Worm (Caenorhabditis elegans) whole organism, L1 larva: Measurements from ENCODE around the gene ZK1098.2.
A peak's percentile ranks its signal among the peaks of the same experiment; 100 is the strongest.

ENCODE experiments used
- C04F5.9 ChIP-seq: sonication (generic microtip); optimal IDR thresholded peaks from 2 replicates; lab custom pipeline; 2016; ENCODE audit warnings: missing genetic modification characterization, missing compliant biosample characterization
- C16A3.4 ChIP-seq: fragments of 150-350 bp; optimal IDR thresholded peaks from 2 replicates; lab custom pipeline; 2014; ENCODE audit warnings: missing biosample characterization, missing genetic modification characterization
- F16B12.6 ChIP-seq: fragments of 150-350 bp; optimal IDR thresholded peaks from 2 replicates; lab custom pipeline; 2014; ENCODE audit warnings: missing biosample characterization, missing genetic modification characterization
- aha-1 ChIP-seq: fragments of 150-350 bp; optimal IDR thresholded peaks from 2 replicates; lab custom pipeline; 2014; ENCODE audit warnings: missing biosample characterization, missing genetic modification characterization
- ama-1 ChIP-seq: fragments of 150-350 bp; optimal IDR thresholded peaks from 2 replicates; lab custom pipeline; 2014
- blmp-1 ChIP-seq: fragments of 150-350 bp; optimal IDR thresholded peaks from 2 replicates; lab custom pipeline; 2014; ENCODE audit warnings: missing biosample characterization, missing genetic modification characterization
- ceh-63 ChIP-seq: fragments of 200-800 bp; sonication (Bioruptor generic); optimal IDR thresholded peaks from 2 replicates; lab custom pipeline; 2018; ENCODE audit warnings: mild to moderate bottlenecking, missing genetic modification characterization, missing compliant biosample characterization
- ceh-8 ChIP-seq: fragments of 200-800 bp; sonication (Bioruptor generic); optimal IDR thresholded peaks from 2 replicates; lab custom pipeline; 2018; ENCODE audit warnings: mild to moderate bottlenecking, missing genetic modification characterization, moderate library complexity, missing compliant biosample characterization
- ceh-88 ChIP-seq: fragments of 200-800 bp; sonication (Bioruptor generic); IDR thresholded peaks from 2 replicates; pipeline ENCODE4 v1.3.6; 2022; ENCODE audit warnings: missing genetic modification characterization, missing compliant biosample characterization
- ceh-90 ChIP-seq: sonication (generic microtip); optimal IDR thresholded peaks from 2 replicates; lab custom pipeline; 2016; ENCODE audit warnings: missing genetic modification characterization, missing compliant biosample characterization
- ces-1 ChIP-seq: fragments of 150-350 bp; optimal IDR thresholded peaks from 2 replicates; lab custom pipeline; 2014; ENCODE audit warnings: missing biosample characterization, missing genetic modification reagents, missing genetic modification characterization
- dpl-1 ChIP-seq, 3 experiments: fragments of 150-350 bp in 2 of 3; sonication (generic microtip) in 1 of 3; optimal IDR thresholded peaks; 2 replicates each; lab custom pipeline; 2014 to 2017; ENCODE audit warnings: missing biosample characterization in 3 of 3, missing genetic modification characterization in 3 of 3, missing genetic modification reagents in 3 of 3
- dsc-1 ChIP-seq: sonication (generic microtip); optimal IDR thresholded peaks from 2 replicates; lab custom pipeline; 2016; ENCODE audit warnings: mild to moderate bottlenecking, missing genetic modification characterization, missing compliant biosample characterization
- efl-1 ChIP-seq, 4 experiments: fragments of 150-350 bp; optimal IDR thresholded peaks in 3 of 4; peaks in 1 of 4; 1 replicate in 1 of 4; 2 replicates in 3 of 4; lab custom pipeline; 2014; ENCODE audit warnings: missing biosample characterization in 2 of 4, missing genetic modification characterization in 2 of 4, missing genetic modification reagents in 2 of 4
- egl-13 ChIP-seq: sonication (generic microtip); optimal IDR thresholded peaks from 2 replicates; lab custom pipeline; 2016; ENCODE audit warnings: missing genotype, missing genetic modification reagents, missing genetic modification characterization, missing compliant biosample characterization
- egl-27 ChIP-seq, 2 experiments: fragments of 150-350 bp in 1 of 2; sonication (generic microtip); optimal IDR thresholded peaks; 3 replicates each; lab custom pipeline; 2017 to 2018; ENCODE audit warnings: missing biosample characterization in 2 of 2, missing genetic modification characterization in 2 of 2, missing genetic modification reagents in 2 of 2
- elt-2 ChIP-seq: sonication (generic microtip); optimal IDR thresholded peaks from 2 replicates; lab custom pipeline; 2016; ENCODE audit warnings: missing genetic modification characterization, mild to moderate bottlenecking, inconsistent platforms, missing compliant biosample characterization, missing genetic modification reagents
- elt-3 ChIP-seq, 6 experiments: fragments of 150-350 bp in 1 of 6; sonication (generic microtip); optimal IDR thresholded peaks; 2 replicates each; lab custom pipeline; 2017 to 2018; ENCODE audit warnings: missing biosample characterization in 6 of 6, missing genetic modification characterization in 6 of 6, inconsistent platforms in 1 of 6
- ets-5 ChIP-seq: fragments of 200-800 bp; sonication (Bioruptor generic); IDR thresholded peaks from 2 replicates; pipeline ENCODE4 v1.3.6; 2022; ENCODE audit warnings: missing genetic modification characterization, missing compliant biosample characterization
- fkh-10 ChIP-seq: sonication (generic microtip); optimal IDR thresholded peaks from 2 replicates; lab custom pipeline; 2017; ENCODE audit warnings: missing biosample characterization, missing genetic modification reagents, missing genetic modification characterization
- fkh-8 ChIP-seq: sonication (generic microtip); optimal IDR thresholded peaks from 2 replicates; lab custom pipeline; 2016; ENCODE audit warnings: mild to moderate bottlenecking, missing genetic modification characterization, missing compliant biosample characterization
- fos-1 ChIP-seq: fragments of 150-350 bp; optimal IDR thresholded peaks from 2 replicates; lab custom pipeline; 2014; ENCODE audit warnings: missing biosample characterization, missing genetic modification characterization
- grh-1 ChIP-seq: fragments of 200-800 bp; sonication (Bioruptor generic); IDR thresholded peaks from 2 replicates; pipeline ENCODE4 v1.3.6; 2022; ENCODE audit warnings: missing genetic modification reagents, missing genetic modification characterization, missing compliant biosample characterization
- hlh-17 ChIP-seq: fragments of 200-800 bp; sonication (Bioruptor generic); optimal IDR thresholded peaks from 2 replicates; lab custom pipeline; 2018; ENCODE audit warnings: missing genetic modification characterization, mild to moderate bottlenecking, missing compliant biosample characterization, moderate library complexity, borderline replicate concordance
- hlh-4 ChIP-seq: sonication (generic microtip); optimal IDR thresholded peaks from 2 replicates; lab custom pipeline; 2016; ENCODE audit warnings: mild to moderate bottlenecking, missing genetic modification characterization, missing compliant biosample characterization
- irx-1 ChIP-seq: sonication (generic microtip); optimal IDR thresholded peaks from 2 replicates; lab custom pipeline; 2016; ENCODE audit warnings: missing genetic modification characterization, missing compliant biosample characterization
- isw-1 ChIP-seq: fragments of 200-800 bp; sonication (Bioruptor generic); IDR thresholded peaks from 2 replicates; pipeline ENCODE4 v1.3.6; 2022; ENCODE audit warnings: missing genetic modification characterization, missing compliant biosample characterization
- jun-1 ChIP-seq: fragments of 150-350 bp; optimal IDR thresholded peaks from 2 replicates; lab custom pipeline; 2014; ENCODE audit warnings: missing biosample characterization, missing genetic modification reagents, missing genetic modification characterization
- lin-35 ChIP-seq, 2 experiments: fragments of 150-350 bp; optimal IDR thresholded peaks; 2 replicates each; lab custom pipeline; 2014; ENCODE audit warnings: missing biosample characterization in 2 of 2, missing genetic modification characterization in 2 of 2, missing genetic modification reagents in 2 of 2
- lsy-2 ChIP-seq, 2 experiments: fragments of 150-350 bp; optimal IDR thresholded peaks; 2 replicates each; lab custom pipeline; 2014; ENCODE audit warnings: missing biosample characterization in 2 of 2, missing genetic modification characterization in 2 of 2
- mdl-1 ChIP-seq, 2 experiments: fragments of 150-350 bp; optimal IDR thresholded peaks; 2 replicates each; lab custom pipeline; 2014 to 2017; ENCODE audit warnings: missing biosample characterization in 2 of 2, missing genetic modification characterization in 2 of 2, inconsistent platforms in 1 of 2
- mep-1 ChIP-seq: fragments of 150-350 bp; optimal IDR thresholded peaks from 2 replicates; lab custom pipeline; 2014; ENCODE audit warnings: missing biosample characterization, missing genetic modification characterization
- nhr-11 ChIP-seq: fragments of 150-350 bp; optimal IDR thresholded peaks from 2 replicates; lab custom pipeline; 2014; ENCODE audit warnings: missing biosample characterization, missing genetic modification characterization
- nhr-12 ChIP-seq: sonication (generic microtip); optimal IDR thresholded peaks from 2 replicates; lab custom pipeline; 2017; ENCODE audit warnings: missing biosample characterization, missing genetic modification characterization
- nhr-19 ChIP-seq: fragments of 200-800 bp; sonication (Bioruptor generic); conservative IDR thresholded peaks from 2 replicates; pipeline ENCODE4 v1.3.6; 2022; ENCODE audit warnings: missing genetic modification characterization, missing compliant biosample characterization
- nhr-20 ChIP-seq: sonication (generic microtip); optimal IDR thresholded peaks from 2 replicates; lab custom pipeline; 2016; ENCODE audit warnings: mild to moderate bottlenecking, missing genetic modification characterization, missing compliant biosample characterization
- nhr-237 ChIP-seq: fragments of 150-350 bp; optimal IDR thresholded peaks from 2 replicates; lab custom pipeline; 2014; ENCODE audit warnings: missing biosample characterization, missing genetic modification characterization
- nhr-28 ChIP-seq: fragments of 150-350 bp; optimal IDR thresholded peaks from 2 replicates; lab custom pipeline; 2014; ENCODE audit warnings: missing biosample characterization, missing genetic modification characterization
- nhr-77 ChIP-seq: fragments of 150-350 bp; optimal IDR thresholded peaks from 2 replicates; lab custom pipeline; 2014; ENCODE audit warnings: missing biosample characterization, missing genetic modification characterization
- pax-3 ChIP-seq: fragments of 200-800 bp; sonication (Bioruptor generic); optimal IDR thresholded peaks from 2 replicates; lab custom pipeline; 2018; ENCODE audit warnings: mild to moderate bottlenecking, missing genetic modification characterization, moderate library complexity, missing compliant biosample characterization
- pqm-1 ChIP-seq: sonication (generic microtip); optimal IDR thresholded peaks from 3 replicates; lab custom pipeline; 2017; ENCODE audit warnings: missing biosample characterization, missing genetic modification characterization
- snpc-4 ChIP-seq: fragments of 150-350 bp; optimal IDR thresholded peaks from 2 replicates; lab custom pipeline; 2014; ENCODE audit warnings: missing biosample characterization, missing genetic modification characterization
- snu-23 ChIP-seq: sonication (generic microtip); optimal IDR thresholded peaks from 2 replicates; lab custom pipeline; 2016; ENCODE audit warnings: missing genetic modification characterization, missing compliant biosample characterization
- sptf-1 ChIP-seq: fragments of 150-350 bp; optimal IDR thresholded peaks from 2 replicates; lab custom pipeline; 2014; ENCODE audit warnings: missing biosample characterization, missing genetic modification characterization
- sup-37 ChIP-seq: fragments of 200-800 bp; sonication (Bioruptor generic); optimal IDR thresholded peaks from 2 replicates; lab custom pipeline; 2018; ENCODE audit warnings: mild to moderate bottlenecking, missing genetic modification characterization, missing compliant biosample characterization
- swsn-7 ChIP-seq: sonication (generic microtip); optimal IDR thresholded peaks from 2 replicates; lab custom pipeline; 2016; ENCODE audit warnings: missing genetic modification characterization, missing compliant biosample characterization
- tbx-2 ChIP-seq: sonication (generic microtip); optimal IDR thresholded peaks from 2 replicates; lab custom pipeline; 2016; ENCODE audit warnings: missing genetic modification characterization, missing compliant biosample characterization
- unc-62 ChIP-seq: fragments of 150-350 bp; optimal IDR thresholded peaks from 2 replicates; lab custom pipeline; 2014; ENCODE audit warnings: missing biosample characterization, missing genetic modification reagents, missing genetic modification characterization
- unc-86 ChIP-seq: sonication (generic microtip); optimal IDR thresholded peaks from 2 replicates; lab custom pipeline; 2016; ENCODE audit warnings: missing genetic modification characterization, missing compliant biosample characterization
- unc-98 ChIP-seq: fragments of 200-800 bp; sonication (Bioruptor generic); IDR thresholded peaks from 2 replicates; pipeline ENCODE4 v1.3.6; 2022; ENCODE audit warnings: missing genetic modification characterization, missing compliant biosample characterization
- xbp-1 ChIP-seq: sonication (generic microtip); optimal IDR thresholded peaks from 2 replicates; lab custom pipeline; 2016; ENCODE audit warnings: missing genetic modification characterization, missing compliant biosample characterization
- zag-1 ChIP-seq: fragments of 150-350 bp; optimal IDR thresholded peaks from 2 replicates; lab custom pipeline; 2014; ENCODE audit warnings: missing biosample characterization, missing genetic modification characterization
- zip-4 ChIP-seq: fragments of 200-800 bp; sonication (Bioruptor generic); optimal IDR thresholded peaks from 2 replicates; lab custom pipeline; 2018; ENCODE audit warnings: mild to moderate bottlenecking, missing genetic modification characterization, moderate library complexity, missing compliant biosample characterization
- ztf-4 ChIP-seq: fragments of 150-350 bp; optimal IDR thresholded peaks from 2 replicates; lab custom pipeline; 2014; ENCODE audit warnings: missing biosample characterization, missing genetic modification characterization

ZK1098.2 gene

ce11 chrIII:9528824-9529223 is at the start of gene ZK1098.2:
Gene ZK1098.2 (plus strand): TSS chrIII:9529159.
- no peak for TF ChIP-seq sup-37 (GFP tag; lab: Kevin White, UChicago)
- TF ChIP-seq fkh-8 (tag; lab: Kevin White, UChicago): no peak
- peak in 1 of 6 experiments; percentile 7 for TF ChIP-seq elt-3 (tag; optimal IDR thresholded peaks at IDR 0.05; lab: Kevin White, UChicago)
- TF ChIP-seq nhr-12 (tag; lab: Kevin White, UChicago): no peak
- TF ChIP-seq nhr-20 (tag; lab: Kevin White, UChicago): no peak
- TF ChIP-seq C04F5.9 (tag; lab: Kevin White, UChicago): no peak
- TF ChIP-seq unc-86: no peak
- TF ChIP-seq nhr-28 (tag; lab: Kevin White, UChicago): no peak
- TF ChIP-seq fos-1 (tag; lab: Kevin White, UChicago): no peak
- no peak for TF ChIP-seq snpc-4
- no peak for TF ChIP-seq hlh-4
- no peak for TF ChIP-seq hlh-17
- TF ChIP-seq nhr-11 (tag; lab: Kevin White, UChicago): no peak
- TF ChIP-seq blmp-1 (tag; lab: Kevin White, UChicago): peak; percentile 46
- no peak for TF ChIP-seq ceh-88 (GFP tag; lab: Robert Waterston, UW)
- peak; percentile 68 for TF ChIP-seq mep-1
- no peak for TF ChIP-seq xbp-1 (tag; lab: Kevin White, UChicago)
- no peak for TF ChIP-seq nhr-237
- no peak for TF ChIP-seq pax-3 (tag; lab: Kevin White, UChicago)
- TF ChIP-seq zip-4: no peak
- TF ChIP-seq unc-98 (GFP tag; lab: Robert Waterston, UW): no peak
- peak; percentile 5 to 14 for TF ChIP-seq efl-1 (optimal IDR thresholded peaks at IDR 0.05; lab: Kevin White, UChicago)
- peak in 1 of 2 experiments; percentile 23 for TF ChIP-seq efl-1 (GFP tag; optimal IDR thresholded peaks at IDR 0.05 in 1 of 2; lab: Kevin White, UChicago)
- no peak for TF ChIP-seq ztf-4 (tag; lab: Kevin White, UChicago)
- TF ChIP-seq aha-1 (tag; lab: Kevin White, UChicago): no peak
- TF ChIP-seq egl-27 (tag; optimal IDR thresholded peaks at IDR 0.05; lab: Kevin White, UChicago): no peak
- no peak for TF ChIP-seq nhr-77 (tag; lab: Kevin White, UChicago)
- TF ChIP-seq ets-5: no peak
- no peak for TF ChIP-seq tbx-2 (tag; lab: Kevin White, UChicago)
- TF ChIP-seq jun-1 (tag; lab: Kevin White, UChicago): no peak
- no peak for TF ChIP-seq ces-1 (GFP tag; lab: Kevin White, UChicago)
- peak; percentile 28 for TF ChIP-seq C16A3.4
- no peak for TF ChIP-seq ceh-63 (GFP tag; lab: Kevin White, UChicago)
- no peak for TF ChIP-seq grh-1 (GFP tag; lab: Robert Waterston, UW)
- TF ChIP-seq ama-1 (lab: Kevin White, UChicago): no peak
- TF ChIP-seq swsn-7 (tag; lab: Kevin White, UChicago): no peak
- peak in 1 of 3 experiments; percentile 42 for TF ChIP-seq dpl-1 (GFP tag; optimal IDR thresholded peaks at IDR 0.05; lab: Kevin White, UChicago)
- TF ChIP-seq zag-1: no peak
- no peak for TF ChIP-seq dsc-1 (tag; lab: Kevin White, UChicago)
- TF ChIP-seq sptf-1: no peak
- TF ChIP-seq irx-1 (tag; lab: Kevin White, UChicago): no peak
- peak; percentile 30 to 53 for TF ChIP-seq lsy-2 (tag; optimal IDR thresholded peaks at IDR 0.05; lab: Kevin White, UChicago)
- TF ChIP-seq fkh-10 (GFP tag; lab: Kevin White, UChicago): no peak
- TF ChIP-seq isw-1 (GFP tag; lab: Robert Waterston, UW): no peak
- peak; percentile 22 to 32 for TF ChIP-seq lin-35 (GFP tag; optimal IDR thresholded peaks at IDR 0.05; lab: Kevin White, UChicago)
- peak; percentile 23 for TF ChIP-seq snu-23 (GFP tag; lab: Kevin White, UChicago)
- no peak for TF ChIP-seq unc-62
- TF ChIP-seq ceh-8 (GFP tag; lab: Kevin White, UChicago): no peak
- no peak for TF ChIP-seq pqm-1 (tag; lab: Kevin White, UChicago)
- peak; percentile 80 for TF ChIP-seq F16B12.6 (tag; lab: Kevin White, UChicago)
- TF ChIP-seq elt-2 (tag; lab: Kevin White, UChicago): no peak
- TF ChIP-seq nhr-19: no peak
- no peak for TF ChIP-seq egl-13
- no peak for TF ChIP-seq mdl-1 (tag; optimal IDR thresholded peaks at IDR 0.05; lab: Kevin White, UChicago)
- no peak for TF ChIP-seq ceh-90 (tag; lab: Kevin White, UChicago)
